Worm (Caenorhabditis elegans) whole organism, young adult: ENCODE data around the gene Y51B9A.5.
A peak's percentile ranks its signal among the peaks of the same experiment; 100 is the strongest.

Source experiments
- B0035.1 ChIP-seq: sonication (generic microtip); optimal IDR thresholded peaks from 2 replicates; lab custom pipeline; 2016; ENCODE audit warnings: missing genetic modification characterization, mild to moderate bottlenecking, missing compliant biosample characterization, missing genotype, missing genetic modification reagents
- F33H1.4 ChIP-seq: fragments of 200-800 bp; sonication (Bioruptor generic); IDR thresholded peaks from 2 replicates; pipeline ENCODE4 v1.3.6; 2022; ENCODE audit warnings: missing genetic modification reagents, missing genetic modification characterization, missing compliant biosample characterization
- F39B2.1 ChIP-seq: fragments of 200-800 bp; sonication (Bioruptor generic); IDR thresholded peaks from 2 replicates; pipeline ENCODE4 v1.3.6; 2022; ENCODE audit warnings: missing genetic modification reagents, missing genetic modification characterization, missing compliant biosample characterization
- F57C9.4 ChIP-seq: sonication (generic microtip); optimal IDR thresholded peaks from 2 replicates; lab custom pipeline; 2017; ENCODE audit warnings: mild to moderate bottlenecking, missing genetic modification characterization, missing compliant biosample characterization
- K12H6.12 ChIP-seq: fragments of 200-800 bp; sonication (Bioruptor generic); optimal IDR thresholded peaks from 2 replicates; lab custom pipeline; 2018; ENCODE audit warnings: mild to moderate bottlenecking, missing genetic modification characterization, missing compliant biosample characterization
- T26A5.8 ChIP-seq: sonication (generic microtip); optimal IDR thresholded peaks from 2 replicates; lab custom pipeline; 2016; ENCODE audit warnings: missing genetic modification characterization, missing compliant biosample characterization
- atf-7 ChIP-seq: sonication (generic microtip); optimal IDR thresholded peaks from 2 replicates; lab custom pipeline; 2017; ENCODE audit warnings: mild to moderate bottlenecking, missing genetic modification characterization, missing compliant biosample characterization
- athp-1 ChIP-seq: sonication (generic microtip); optimal IDR thresholded peaks from 2 replicates; lab custom pipeline; 2017; ENCODE audit warnings: mild to moderate bottlenecking, missing genetic modification characterization, missing compliant biosample characterization
- ceh-40 ChIP-seq: fragments of 200-800 bp; sonication (Bioruptor generic); IDR thresholded peaks from 2 replicates; pipeline ENCODE4 v1.3.6; 2022; ENCODE audit warnings: missing genetic modification characterization, missing compliant biosample characterization
- ceh-58 ChIP-seq: fragments of 200-800 bp; sonication (Bioruptor generic); IDR thresholded peaks from 2 replicates; pipeline ENCODE4 v1.3.6; 2022; ENCODE audit warnings: missing genetic modification characterization, missing compliant biosample characterization
- die-1 ChIP-seq: sonication (generic microtip); optimal IDR thresholded peaks from 2 replicates; lab custom pipeline; 2016; ENCODE audit warnings: missing genotype, mild to moderate bottlenecking, missing genetic modification characterization, missing compliant biosample characterization
- egrh-3 ChIP-seq: fragments of 200-800 bp; sonication (Bioruptor generic); IDR thresholded peaks from 2 replicates; pipeline ENCODE4 v1.3.6; 2022; ENCODE audit warnings: missing genetic modification reagents, missing genetic modification characterization, missing compliant biosample characterization
- hmg-1.2 ChIP-seq: fragments of 200-800 bp; sonication (Bioruptor generic); IDR thresholded peaks from 2 replicates; pipeline ENCODE4 v1.3.6; 2022; ENCODE audit warnings: missing genetic modification reagents, missing genetic modification characterization, missing compliant biosample characterization
- lag-1 ChIP-seq: fragments of 200-800 bp; sonication (Bioruptor generic); IDR thresholded peaks from 2 replicates; pipeline ENCODE4 v1.3.6; 2022; ENCODE audit warnings: missing genetic modification reagents, missing genetic modification characterization, missing compliant biosample characterization
- let-607 ChIP-seq, 2 experiments: fragments of 200-800 bp in 1 of 2; sonication (Bioruptor generic) in 1 of 2; sonication (generic microtip) in 1 of 2; optimal IDR thresholded peaks; 2 replicates each; lab custom pipeline; 2016 to 2018; ENCODE audit warnings: mild to moderate bottlenecking in 2 of 2, missing compliant biosample characterization in 2 of 2, missing genetic modification characterization in 2 of 2, moderate library complexity in 2 of 2, missing genotype in 1 of 2
- lin-26 ChIP-seq: fragments of 200-800 bp; sonication (Bioruptor generic); IDR thresholded peaks from 2 replicates; pipeline ENCODE4 v1.3.6; 2022; ENCODE audit warnings: missing genetic modification reagents, missing genetic modification characterization, missing compliant biosample characterization
- lin-54 ChIP-seq: fragments of 200-800 bp; sonication (Bioruptor generic); optimal IDR thresholded peaks from 2 replicates; lab custom pipeline; 2018; ENCODE audit warnings: mild to moderate bottlenecking, missing genetic modification characterization, missing compliant biosample characterization
- lir-1 ChIP-seq: fragments of 200-800 bp; sonication (Bioruptor generic); conservative IDR thresholded peaks from 2 replicates; pipeline ENCODE4 v1.3.6; 2022; ENCODE audit warnings: missing genetic modification reagents, missing genetic modification characterization, missing compliant biosample characterization
- madf-10 ChIP-seq: sonication (generic microtip); optimal IDR thresholded peaks from 2 replicates; lab custom pipeline; 2016; ENCODE audit warnings: mild to moderate bottlenecking, missing genetic modification characterization, missing compliant biosample characterization
- mxl-1 ChIP-seq: sonication (generic microtip); optimal IDR thresholded peaks from 2 replicates; lab custom pipeline; 2016; ENCODE audit warnings: missing genetic modification characterization, missing compliant biosample characterization
- nhr-120 ChIP-seq: fragments of 200-800 bp; sonication (Bioruptor generic); IDR thresholded peaks from 2 replicates; pipeline ENCODE4 v1.3.6; 2022; ENCODE audit warnings: missing genetic modification characterization, missing compliant biosample characterization
- nhr-179 ChIP-seq: sonication (generic microtip); optimal IDR thresholded peaks from 2 replicates; lab custom pipeline; 2016; ENCODE audit warnings: mild to moderate bottlenecking, missing genetic modification characterization, missing compliant biosample characterization
- repo-1 ChIP-seq: sonication (generic microtip); optimal IDR thresholded peaks from 2 replicates; lab custom pipeline; 2017; ENCODE audit warnings: mild to moderate bottlenecking, missing genetic modification characterization, missing compliant biosample characterization
- rpc-1 ChIP-seq, 2 experiments: fragments of 150-350 bp in 1 of 2; sonication (generic microtip) in 1 of 2; optimal IDR thresholded peaks; 2 replicates each; lab custom pipeline; 2014 to 2018; ENCODE audit warnings: missing biosample characterization in 1 of 2, missing genetic modification characterization in 1 of 2, missing genetic modification reagents in 1 of 2, missing genotype in 1 of 2
- snpc-3.4 ChIP-seq: sonication (generic microtip); optimal IDR thresholded peaks from 2 replicates; lab custom pipeline; 2017; ENCODE audit warnings: missing genetic modification characterization, mild to moderate bottlenecking, missing compliant biosample characterization, antibody characterized with exemption, moderate library complexity, missing genotype, missing genetic modification reagents
- somi-1 ChIP-seq: fragments of 200-800 bp; sonication (Bioruptor generic); optimal IDR thresholded peaks from 2 replicates; lab custom pipeline; 2018; ENCODE audit warnings: mild to moderate bottlenecking, missing genetic modification characterization, missing compliant biosample characterization
- tbp1 ChIP-seq: fragments of 200-800 bp; sonication (Bioruptor generic); optimal IDR thresholded peaks from 2 replicates; lab custom pipeline; 2018; ENCODE audit warnings: mild to moderate bottlenecking, missing genetic modification characterization, missing compliant biosample characterization
- zfh-2 ChIP-seq: fragments of 200-800 bp; sonication (Bioruptor generic); conservative IDR thresholded peaks from 2 replicates; pipeline ENCODE4 v1.3.6; 2022; ENCODE audit warnings: missing genetic modification reagents, missing genetic modification characterization, missing compliant biosample characterization
- zim-3 ChIP-seq: sonication (generic microtip); optimal IDR thresholded peaks from 2 replicates; lab custom pipeline; 2017; ENCODE audit warnings: mild to moderate bottlenecking, missing genetic modification characterization, moderate library complexity, missing compliant biosample characterization
- ztf-22 ChIP-seq: fragments of 200-800 bp; sonication (Bioruptor generic); optimal IDR thresholded peaks from 2 replicates; lab custom pipeline; 2018; ENCODE audit warnings: mild to moderate bottlenecking, missing genetic modification characterization, moderate library complexity, missing compliant biosample characterization
- ztf-28 ChIP-seq: fragments of 200-800 bp; sonication (Bioruptor generic); IDR thresholded peaks from 2 replicates; pipeline ENCODE4 v1.3.6; 2022; ENCODE audit warnings: missing genetic modification reagents, missing genetic modification characterization, missing compliant biosample characterization
- ztf-6 ChIP-seq: fragments of 200-800 bp; sonication (Bioruptor generic); IDR thresholded peaks from 2 replicates; pipeline ENCODE4 v1.3.6; 2022; ENCODE audit warnings: missing genetic modification reagents, missing genetic modification characterization, missing compliant biosample characterization

The Y51B9A.5 gene

DNA sequence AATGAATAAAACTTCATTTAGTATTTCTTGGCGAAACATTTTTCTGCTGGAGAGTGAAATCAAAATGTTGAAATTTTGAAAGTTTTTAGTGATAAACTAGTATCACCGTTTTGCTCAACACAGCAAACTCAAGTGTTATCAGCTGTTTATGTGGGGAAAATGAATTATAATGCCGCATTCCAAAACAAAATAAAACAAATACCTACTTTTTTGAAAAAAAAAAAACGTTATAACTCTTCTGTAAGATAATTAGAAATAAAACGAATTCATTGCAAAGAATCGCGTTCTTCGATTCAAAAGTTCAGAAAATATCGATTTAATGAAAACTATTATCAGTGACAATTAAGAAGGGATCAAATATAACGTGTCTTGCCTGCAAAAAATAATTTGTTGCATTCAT, 6.5 kb upstream of the Y51B9A.5 start, which contains the start of gene Y51B9A.9 (continued):
- TF ChIP-seq lin-26 (GFP tag; lab: Robert Waterston, UW) (no peak), F57C9.4 (no peak), ceh-58 (GFP tag; lab: Robert Waterston, UW) (no peak)

ce11 chrII:9398370-9398901, 5.5 kb upstream of the Y51B9A.5 start, which contains the start of the genes Y51B9A.14 and Y51B9A.8:
Y51B9A.14 (minus strand) TSS chrII:9398470.
Y51B9A.8 (plus strand) TSS chrII:9398851.
- TF ChIP-seq hmg-1.2 (GFP tag; lab: Robert Waterston, UW), result no peak
- TF ChIP-seq lag-1 (GFP tag; lab: Robert Waterston, UW), result no peak
- no peak for TF ChIP-seq ztf-22 (GFP tag; lab: Kevin White, UChicago)

DNA sequence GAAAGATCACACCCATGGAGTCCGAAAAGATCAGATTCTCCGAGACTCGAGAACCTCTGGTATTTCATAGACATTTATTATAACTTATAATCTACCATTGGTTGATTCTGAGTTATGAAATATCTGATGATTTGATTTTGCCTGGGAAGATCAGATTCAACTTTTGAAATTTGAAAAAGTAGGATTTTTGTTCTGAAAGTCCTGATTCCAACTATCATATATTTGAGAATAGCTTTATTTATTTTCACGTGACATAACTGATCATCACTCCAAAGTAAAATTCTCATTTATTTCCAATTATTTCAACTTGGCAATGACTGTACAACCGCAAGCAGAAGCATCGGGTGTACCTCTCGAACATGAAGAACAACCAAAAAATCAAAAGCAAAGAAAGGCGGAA, 4.2 kb upstream of the Y51B9A.5 start, which contains the start of gene Y51B9A.7:
TSS of gene Y51B9A.7 (plus strand) at position 301 of the 400 bp plus-strand sequence.
- TF ChIP-seq K12H6.12 (tag; lab: Kevin White, UChicago) (no peak), ztf-28 (GFP tag; lab: Robert Waterston, UW) (no peak), lin-54 (no peak), athp-1 (tag; lab: Kevin White, UChicago) (no peak), zfh-2 (GFP tag; lab: Robert Waterston, UW) (no peak), T26A5.8 (no peak), mxl-1 (tag; lab: Kevin White, UChicago) (no peak), madf-10 (tag; lab: Kevin White, UChicago) (no peak), nhr-120 (GFP tag; lab: Robert Waterston, UW) (no peak), F33H1.4 (no peak), B0035.1 (tag; lab: Kevin White, UChicago) (no peak), snpc-3.4 (tag; lab: Kevin White, UChicago) (no peak), repo-1 (tag; lab: Kevin White, UChicago) (no peak), let-607 (tag; optimal IDR thresholded peaks at IDR 0.05; lab: Kevin White, UChicago) (no peak)

DNA sequence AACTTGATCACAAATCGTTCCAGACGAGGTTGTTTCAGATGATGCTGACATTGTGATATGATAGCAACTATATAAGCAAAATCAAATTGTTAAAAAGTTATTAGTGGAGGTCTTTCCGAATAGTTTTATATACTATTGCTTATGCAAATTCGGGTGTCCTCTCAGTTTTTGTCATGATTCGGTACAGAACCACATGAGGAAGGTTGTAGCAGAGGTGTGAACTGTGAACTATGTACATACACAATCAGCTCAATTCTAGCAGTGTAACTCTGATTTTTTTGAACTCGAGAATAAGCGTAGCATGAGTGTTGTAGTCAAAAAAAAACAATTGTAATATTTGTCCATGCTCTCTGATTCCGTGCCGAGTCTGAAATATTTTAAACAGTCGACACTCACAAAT, 859 bp upstream of the Y51B9A.5 start, which contains the start of gene Y51B9A.6:
TSS of gene Y51B9A.6 (minus strand) at position 101 of the 400 bp plus-strand sequence.
- TF ChIP-seq lir-1 (GFP tag; lab: Robert Waterston, UW), result no peak
- TF ChIP-seq zim-3 (tag; lab: Kevin White, UChicago), result no peak
- TF ChIP-seq die-1 (tag; lab: Kevin White, UChicago), result no peak
- no peak for TF ChIP-seq ztf-6 (GFP tag; lab: Robert Waterston, UW)
- no peak for TF ChIP-seq somi-1
- TF ChIP-seq ceh-40 (GFP tag; lab: Robert Waterston, UW), result no peak
- TF ChIP-seq nhr-179 (tag; lab: Kevin White, UChicago), result no peak

DNA sequence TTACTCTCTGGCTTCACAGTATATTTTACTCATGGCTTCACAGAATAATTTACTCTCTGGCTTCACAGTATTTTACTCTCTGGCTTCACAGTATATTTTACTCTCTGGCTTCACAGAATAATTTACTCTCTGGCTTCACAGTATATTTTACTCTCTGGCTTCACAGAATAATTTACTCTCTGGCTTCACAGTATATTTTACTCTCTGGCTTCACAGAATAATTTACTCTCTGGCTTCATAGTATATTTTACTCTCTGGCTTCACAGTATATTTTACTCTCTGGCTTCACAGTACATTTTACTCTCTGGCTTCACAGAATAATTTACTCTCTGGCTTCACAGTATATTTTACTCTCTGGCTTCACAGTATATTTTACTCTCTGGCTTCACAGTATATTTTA, 1.1 kb downstream of the Y51B9A.5 start:
- TF ChIP-seq egrh-3, result peak; percentile 94
- TF ChIP-seq, all 124 proteins: peak for 1; not testable (repeated sequence) for 123

DNA sequence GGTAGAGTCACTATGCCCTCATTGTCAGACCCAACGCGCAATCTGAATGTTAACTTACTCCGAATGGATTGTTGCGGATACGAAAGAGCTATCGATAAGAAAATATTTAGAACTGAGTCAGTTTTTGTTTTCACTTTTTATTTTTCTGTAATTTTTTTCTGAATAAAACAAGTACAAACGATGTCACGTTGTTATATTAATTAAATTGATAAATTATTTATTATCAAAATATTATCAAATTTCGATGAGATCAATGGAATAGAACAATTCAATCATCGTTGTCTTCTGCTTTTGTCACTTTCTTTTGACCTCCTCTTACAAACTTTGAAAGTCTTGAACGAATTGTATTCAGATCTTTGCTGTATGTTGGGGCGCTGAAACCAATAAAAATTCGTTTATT, 3.1 kb downstream of the Y51B9A.5 start, which contains the start of gene mpz-6:
TSS of gene mpz-6 (minus strand) at position 101 of the 400 bp plus-strand sequence.
- TF ChIP-seq rpc-1 (optimal IDR thresholded peaks at IDR 0.05; lab: Kevin White, UChicago), result no peak
- TF ChIP-seq rpc-1 (tag; optimal IDR thresholded peaks at IDR 0.05; lab: Kevin White, UChicago), result no peak
- no peak for TF ChIP-seq atf-7 (tag; lab: Kevin White, UChicago)
- no peak for TF ChIP-seq mxl-1 (tag; lab: Kevin White, UChicago)
- no peak for TF ChIP-seq F39B2.1
- TF ChIP-seq zim-3 (tag; lab: Kevin White, UChicago), result no peak
- TF ChIP-seq tbp1 (GFP tag; lab: Kevin White, UChicago), result no peak
